Worm (Caenorhabditis elegans): Measurements from ENCODE around the gene K06A9.3.
A peak's percentile ranks its signal among the peaks of the same experiment; 100 is the strongest.

ce11 chrX:1487096-1487495, 48.1 kb downstream of the K06A9.3 start:
- TF ChIP-seq zag-1 (tag; optimal IDR thresholded peaks at IDR 0.05) (no peak), lin-39 (tag; optimal IDR thresholded peaks at IDR 0.05) (no peak), egl-27 (tag; optimal IDR thresholded peaks at IDR 0.05) (no peak), egl-43 (GFP tag; IDR thresholded peaks at IDR 0.05) (0 out of 2 replicates have a peak, but pooled peaks have one; percentile 16), unc-130 (GFP tag; optimal IDR thresholded peaks at IDR 0.05) (no peak), ceh-82 (tag; optimal IDR thresholded peaks at IDR 0.05) (no peak), daf-12 (tag; optimal IDR thresholded peaks at IDR 0.05) (no peak), aly-2 (tag; optimal IDR thresholded peaks at IDR 0.05) (no peak), nhr-25 (tag; optimal IDR thresholded peaks at IDR 0.05; ENCODE audit: borderline replicate concordance, insufficient read depth) (no peak), gei-8 (GFP tag; optimal IDR thresholded peaks at IDR 0.05) (no peak)
